Worm (Caenorhabditis elegans): ENCODE measurements around the gene srz-56.

DNA sequence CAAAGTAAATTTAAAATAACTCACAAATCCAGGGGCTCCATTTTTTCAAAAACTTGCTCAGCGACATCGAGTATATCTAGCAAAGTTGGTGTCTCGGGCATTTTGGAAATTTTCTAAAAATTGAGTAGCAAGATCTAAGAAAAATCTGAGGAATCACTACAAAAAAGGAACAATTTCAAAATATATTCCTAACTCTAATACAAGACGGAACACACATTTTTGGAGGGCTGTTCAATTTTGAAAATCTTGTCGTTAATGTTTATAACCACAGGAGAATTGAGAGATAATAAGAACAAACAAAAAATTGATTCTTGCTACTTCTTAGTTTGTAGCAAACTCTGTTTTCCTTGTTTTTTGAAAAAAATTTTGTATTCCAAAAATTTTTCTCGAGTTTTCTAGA, 8.2 kb upstream of the srz-56 start, which contains the start of gene fbxa-47:
- TF ChIP-seq lin-13 (tag; optimal IDR thresholded peaks at IDR 0.05) (no peak), snpc-4 (tag; optimal IDR thresholded peaks at IDR 0.05) (no peak), elt-1 (tag; optimal IDR thresholded peaks at IDR 0.05; ENCODE audit: borderline replicate concordance, insufficient read depth) (no peak)
